Worm (Caenorhabditis elegans) whole organism, L1 larva: ENCODE data around the gene cra-1.

Source experiments
- aly-2 ChIP-seq: fragments of 150-350 bp; optimal IDR thresholded peaks from 2 replicates; lab custom pipeline; 2014; ENCODE audit warnings: missing biosample characterization, missing genetic modification characterization
- dpl-1 ChIP-seq, 3 experiments: fragments of 150-350 bp in 2 of 3; sonication (generic microtip) in 1 of 3; optimal IDR thresholded peaks; 2 replicates each; lab custom pipeline; 2014 to 2017; ENCODE audit warnings: missing biosample characterization in 3 of 3, missing genetic modification characterization in 3 of 3, missing genetic modification reagents in 3 of 3
- fkh-8 ChIP-seq: sonication (generic microtip); optimal IDR thresholded peaks from 2 replicates; lab custom pipeline; 2016; ENCODE audit warnings: mild to moderate bottlenecking, missing genetic modification characterization, missing compliant biosample characterization

- no peak for TF ChIP-seq aly-2 (tag; lab: Kevin White, UChicago)
- peak; percentile 32 for TF ChIP-seq fkh-8 (tag; lab: Kevin White, UChicago)
- TF ChIP-seq dpl-1 (GFP tag; optimal IDR thresholded peaks at IDR 0.05; lab: Kevin White, UChicago) = no peak
Measured at ce11 chrIII:6873724-6874123, 4.5 kb upstream of the cra-1 start.
